Worm (Caenorhabditis elegans) whole organism, L4 larva: ENCODE data around the gene srx-86.

Source experiments
- daf-19 ChIP-seq: fragments of 200-800 bp; sonication (Bioruptor generic); conservative IDR thresholded peaks from 2 replicates; pipeline ENCODE4 v1.3.6; 2022; ENCODE audit warnings: missing genetic modification characterization, missing compliant biosample characterization
- nhr-77 ChIP-seq: fragments of 150-350 bp; optimal IDR thresholded peaks from 2 replicates; lab custom pipeline; 2014; ENCODE audit warnings: missing biosample characterization, missing genetic modification characterization

DNA sequence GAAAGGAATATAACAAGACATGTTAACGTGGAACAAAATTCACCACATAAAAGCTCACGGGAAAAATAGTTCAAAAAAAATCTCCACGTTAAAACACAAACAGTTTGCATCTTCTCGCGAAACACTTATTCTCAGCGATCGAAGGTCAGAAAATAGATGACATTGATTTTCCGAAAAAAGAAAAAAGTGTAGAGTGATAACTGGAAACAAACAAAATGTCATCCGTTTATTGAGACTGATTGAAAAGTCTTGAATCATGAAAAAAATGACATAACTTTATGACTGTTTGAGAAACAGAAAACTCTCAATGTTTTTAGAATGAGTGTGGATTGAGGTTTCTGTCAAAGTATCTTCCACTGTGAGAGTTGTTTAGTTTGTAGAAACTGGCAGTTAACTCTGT lies 45.0 kb upstream of the srx-86 start, which contains the start of gene C55A6.4:
- TF ChIP-seq daf-19 (GFP tag; lab: Robert Waterston, UW) (no peak), nhr-77 (tag; lab: Kevin White, UChicago) (no peak)
